Worm (Caenorhabditis elegans): ENCODE data around the gene lsd-1.
A peak's percentile ranks its signal among the peaks of the same experiment; 100 is the strongest.

lsd-1 gene

DNA sequence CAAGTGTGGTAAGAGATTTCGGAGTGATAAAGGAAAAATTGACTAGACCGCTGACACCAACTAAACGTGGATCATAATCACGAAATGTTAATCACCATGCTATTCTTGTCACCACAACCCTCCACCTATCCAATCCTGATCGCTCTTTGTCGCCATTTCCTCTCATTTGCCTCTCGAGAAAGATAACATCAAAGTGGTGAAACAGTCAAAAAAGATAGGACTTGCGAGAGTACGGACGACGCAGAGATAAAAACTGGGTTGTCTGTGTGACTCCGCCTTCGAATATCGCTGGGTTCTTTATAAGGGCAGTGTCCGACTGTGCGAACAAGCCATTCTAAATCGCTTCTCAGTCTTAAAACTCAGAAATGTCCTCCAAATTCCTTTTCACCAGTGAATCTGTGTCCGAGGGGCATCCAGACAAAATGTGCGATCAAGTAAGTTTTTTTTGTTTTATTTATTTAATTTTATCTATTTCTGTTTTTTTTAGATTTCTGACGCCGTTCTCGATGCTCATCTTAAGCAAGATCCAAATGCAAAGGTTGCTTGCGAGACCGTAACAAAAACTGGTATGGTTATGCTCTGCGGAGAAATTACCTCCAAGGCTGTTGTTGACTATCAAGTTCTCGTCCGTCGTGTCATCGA lies 17.1 kb downstream of the lsd-1 start, which contains the start of gene sams-1 (continued):
- TF ChIP-seq ceh-16 (tag; optimal IDR thresholded peaks at IDR 0.05) (no peak), fkh-2 (tag; optimal IDR thresholded peaks at IDR 0.05) (no peak), nhr-25 (tag; optimal IDR thresholded peaks at IDR 0.05) (peak; percentile 11)

DNA sequence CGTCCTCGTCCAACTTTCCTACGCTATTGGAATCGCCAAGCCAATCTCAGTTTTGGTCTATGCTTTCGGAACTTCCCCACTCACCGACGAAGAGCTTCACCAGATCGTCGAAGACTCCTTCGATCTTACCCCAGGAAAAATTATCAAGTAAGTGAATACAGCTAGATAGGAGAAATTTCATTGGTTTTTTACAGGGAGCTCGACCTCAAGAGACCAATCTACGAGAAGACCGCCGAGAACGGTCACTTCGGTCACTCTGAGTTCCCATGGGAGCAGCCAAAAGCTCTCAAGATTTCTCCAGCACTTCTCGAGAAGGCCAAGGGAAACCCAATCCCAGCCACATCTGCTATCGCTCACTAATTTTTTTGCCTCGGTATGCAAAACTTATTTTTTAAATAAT lies 18.4 kb downstream of the lsd-1 start:
- TF ChIP-seq ztf-11 (tag; optimal IDR thresholded peaks at IDR 0.05), result no peak
- TF ChIP-seq R02D3.7 (tag; optimal IDR thresholded peaks at IDR 0.05), result no peak
- TF ChIP-seq daf-12 (tag; optimal IDR thresholded peaks at IDR 0.05), result no peak
- TF ChIP-seq snpc-4 (tag; optimal IDR thresholded peaks at IDR 0.05), result no peak
- TF ChIP-seq ceh-9 (tag; optimal IDR thresholded peaks at IDR 0.05), result no peak
- TF ChIP-seq tbx-2 (tag; optimal IDR thresholded peaks at IDR 0.05), result no peak
- TF ChIP-seq ztf-4 (tag; optimal IDR thresholded peaks at IDR 0.05), result no peak
- no peak for TF ChIP-seq lin-39 (tag; optimal IDR thresholded peaks at IDR 0.05)
- no peak for TF ChIP-seq ceh-28 (tag; optimal IDR thresholded peaks at IDR 0.05)
- no peak for TF ChIP-seq nhr-23 (tag; optimal IDR thresholded peaks at IDR 0.05)
- TF ChIP-seq ceh-82 (tag; optimal IDR thresholded peaks at IDR 0.05), result no peak
- no peak for TF ChIP-seq nhr-12 (tag; optimal IDR thresholded peaks at IDR 0.05)
- no peak for TF ChIP-seq nhr-11 (tag; optimal IDR thresholded peaks at IDR 0.05)
- no peak for TF ChIP-seq mml-1 (tag; optimal IDR thresholded peaks at IDR 0.05)
- TF ChIP-seq zag-1 (tag; optimal IDR thresholded peaks at IDR 0.05), result no peak

DNA sequence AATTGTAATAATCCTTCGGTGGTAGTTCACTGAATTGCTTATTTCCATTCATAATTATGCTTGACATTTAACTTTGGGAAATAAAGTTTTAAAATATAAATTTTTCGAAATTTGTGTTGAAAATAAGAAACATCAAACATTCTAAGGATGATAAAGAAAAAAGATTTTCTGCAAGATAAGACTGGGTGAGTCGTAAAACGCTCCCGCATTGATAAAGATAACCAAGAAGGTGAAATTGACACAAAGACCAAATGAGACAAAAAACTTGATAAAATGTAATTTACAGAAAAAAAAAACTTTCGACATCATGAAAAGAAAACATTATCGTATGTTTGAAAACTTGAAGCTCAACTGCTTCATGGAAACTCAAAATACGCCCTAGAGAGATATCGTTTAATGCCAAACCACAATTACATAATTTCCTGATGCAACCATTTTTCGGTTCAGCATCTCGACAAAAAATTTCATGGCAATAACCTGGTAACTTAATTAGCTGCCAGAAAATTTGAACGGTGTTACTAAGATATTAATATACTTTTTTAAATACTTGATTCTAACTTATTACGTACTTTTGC lies 19.5 kb downstream of the lsd-1 start:
- peak; percentile 91 for TF ChIP-seq elt-2 (tag; optimal IDR thresholded peaks at IDR 0.05)
- no peak for TF ChIP-seq fkh-2 (tag; optimal IDR thresholded peaks at IDR 0.05)
- no peak for TF ChIP-seq ceh-16 (tag; optimal IDR thresholded peaks at IDR 0.05)
- TF ChIP-seq aly-2 (tag; optimal IDR thresholded peaks at IDR 0.05), result no peak
- no peak for TF ChIP-seq nhr-28 (tag; optimal IDR thresholded peaks at IDR 0.05)
- TF ChIP-seq mml-1 (tag; optimal IDR thresholded peaks at IDR 0.05), result no peak
- peak; percentile 37 for TF ChIP-seq ama-1 (optimal IDR thresholded peaks at IDR 0.05)
- no peak for TF ChIP-seq daf-12 (tag; optimal IDR thresholded peaks at IDR 0.05)
- TF ChIP-seq lsy-12 (tag; optimal IDR thresholded peaks at IDR 0.05), result no peak
- no peak for TF ChIP-seq egl-5 (tag; optimal IDR thresholded peaks at IDR 0.05)
- TF ChIP-seq ztf-4 (tag; optimal IDR thresholded peaks at IDR 0.05), result no peak
- no peak for TF ChIP-seq nhr-12 (tag; optimal IDR thresholded peaks at IDR 0.05)
- no peak for TF ChIP-seq elt-3 (tag; optimal IDR thresholded peaks at IDR 0.05)
- TF ChIP-seq ceh-82 (tag; optimal IDR thresholded peaks at IDR 0.05), result no peak
- no peak for TF ChIP-seq tbx-2 (tag; optimal IDR thresholded peaks at IDR 0.05)
- no peak for TF ChIP-seq unc-62 (GFP tag; optimal IDR thresholded peaks at IDR 0.05)
- TF ChIP-seq nhr-25 (tag; optimal IDR thresholded peaks at IDR 0.05), result no peak
- no peak for TF ChIP-seq nfya-1 (tag; optimal IDR thresholded peaks at IDR 0.05; ENCODE audit: insufficient read depth)
- TF ChIP-seq lin-15B (tag; optimal IDR thresholded peaks at IDR 0.05), result no peak
- TF ChIP-seq nhr-77 (tag; optimal IDR thresholded peaks at IDR 0.05), result no peak
- no peak for TF ChIP-seq hmg-11 (tag; optimal IDR thresholded peaks at IDR 0.05)
- TF ChIP-seq ceh-9 (tag; optimal IDR thresholded peaks at IDR 0.05), result no peak
- TF ChIP-seq nhr-43 (tag; optimal IDR thresholded peaks at IDR 0.05; ENCODE audit: poor library complexity, severe bottlenecking), result peak; percentile 52
- no peak for TF ChIP-seq zag-1 (tag; optimal IDR thresholded peaks at IDR 0.05)
- peak; percentile 52 for TF ChIP-seq pqm-1 (tag; optimal IDR thresholded peaks at IDR 0.05)
- no peak for TF ChIP-seq lin-39 (tag; optimal IDR thresholded peaks at IDR 0.05)
- TF ChIP-seq pha-4 (tag; optimal IDR thresholded peaks at IDR 0.05), result peak; percentile 17
- TF ChIP-seq nhr-76 (tag; optimal IDR thresholded peaks at IDR 0.05), result no peak
- no peak for TF ChIP-seq mdl-1 (tag; optimal IDR thresholded peaks at IDR 0.05)
- TF ChIP-seq eor-1 (tag; optimal IDR thresholded peaks at IDR 0.05), result no peak
- TF ChIP-seq nhr-67 (tag; optimal IDR thresholded peaks at IDR 0.05), result no peak

DNA sequence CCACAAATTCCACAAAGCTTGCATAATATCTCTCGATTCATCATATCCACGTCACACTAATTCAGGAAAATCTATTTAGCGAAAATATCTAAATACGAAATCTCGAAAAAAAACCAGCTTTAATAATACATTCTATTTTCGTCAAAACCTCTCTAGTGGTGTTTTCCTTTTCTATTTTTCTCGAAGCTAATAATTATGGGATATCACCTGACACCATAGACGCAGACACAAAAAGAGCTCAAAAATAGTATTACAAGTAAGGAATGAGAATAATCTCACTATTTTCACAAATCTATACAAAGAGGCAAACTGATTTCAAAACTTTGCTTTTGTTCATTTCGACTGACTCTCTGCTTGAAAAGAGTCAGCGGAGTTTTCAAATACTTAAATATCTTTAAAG lies 20.4 kb downstream of the lsd-1 start:
- TF ChIP-seq ceh-28 (tag; optimal IDR thresholded peaks at IDR 0.05) (no peak), ceh-82 (tag; optimal IDR thresholded peaks at IDR 0.05) (no peak)
